Fruit fly (Drosophila melanogaster): ENCODE results near the gene Snmp1.
A peak's percentile ranks its signal among the peaks of the same experiment; 100 is the strongest.

Snmp1 gene

DNA sequence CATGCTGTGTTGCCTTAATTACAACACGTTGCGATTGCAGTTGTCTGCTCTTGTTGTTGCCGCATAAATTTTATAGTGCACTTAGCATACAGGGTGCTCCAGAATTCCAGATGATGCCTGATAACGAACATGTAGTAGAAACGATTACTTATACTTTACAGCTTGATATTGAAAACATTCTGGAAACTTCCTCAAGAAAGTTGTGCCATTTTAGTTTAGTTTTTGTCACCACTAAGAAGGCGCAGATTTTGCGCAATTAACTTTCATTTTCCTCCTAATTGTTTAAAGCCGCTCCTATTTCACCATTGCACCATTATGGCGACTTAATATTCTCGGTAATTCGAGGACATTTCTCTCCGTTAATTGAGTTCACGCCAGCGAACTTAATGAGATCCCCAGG is 24.3 kb upstream of the Snmp1 start:
- no peak for TF ChIP-seq CrebA (GFP tag; optimal IDR thresholded peaks at IDR 0.05; ENCODE audit: borderline replicate concordance)
- TF ChIP-seq Hr78 (GFP tag; optimal IDR thresholded peaks at IDR 0.05): no peak
- no peak for TF ChIP-seq Dif (GFP tag; optimal IDR thresholded peaks at IDR 0.05; ENCODE audit: partially characterized antibody)
- TF ChIP-seq Dfd (GFP tag; optimal IDR thresholded peaks at IDR 0.05): no peak
- TF ChIP-seq ey (GFP tag; optimal IDR thresholded peaks at IDR 0.05): no peak
- no peak for TF ChIP-seq Rel (GFP tag; optimal IDR thresholded peaks at IDR 0.05)
- no peak for TF ChIP-seq Rel (tag; optimal IDR thresholded peaks at IDR 0.05)
- TF ChIP-seq fru (GFP tag; optimal IDR thresholded peaks at IDR 0.05): no peak
- no peak for TF ChIP-seq usp (GFP tag; optimal IDR thresholded peaks at IDR 0.05)
- TF ChIP-seq sv (GFP tag; optimal IDR thresholded peaks at IDR 0.05): no peak

DNA sequence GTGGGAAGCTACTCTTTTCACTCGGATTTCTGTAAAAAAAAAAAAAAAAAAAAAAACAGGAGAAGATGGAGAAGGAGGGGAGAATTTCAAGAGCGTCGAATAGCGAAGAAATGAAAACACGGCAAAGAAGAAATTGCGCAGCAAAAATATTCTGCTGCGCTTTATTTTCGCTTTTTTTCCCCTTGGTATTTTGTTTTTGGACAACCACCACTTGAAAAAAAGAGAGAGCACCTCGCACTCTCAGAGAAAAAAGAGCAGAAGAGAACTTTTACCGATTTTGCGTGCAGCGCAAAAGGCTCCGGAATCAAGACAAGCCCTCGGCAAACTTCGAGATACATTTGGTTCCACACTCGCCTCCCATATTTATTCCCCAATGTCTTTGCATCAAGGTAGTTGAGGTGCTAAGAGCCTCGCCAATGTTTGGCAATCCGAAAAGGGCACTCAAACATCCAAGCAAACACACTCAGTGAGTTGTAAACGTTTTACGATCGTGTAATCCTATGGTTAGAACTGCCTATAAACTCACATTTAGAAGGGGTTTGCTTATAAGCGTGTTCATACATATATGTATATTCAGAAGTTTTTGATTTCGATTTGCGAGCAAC is 22.9 kb upstream of the Snmp1 start:
- TF ChIP-seq sv (GFP tag; optimal IDR thresholded peaks at IDR 0.05) (no peak), CG32264 (GFP tag; optimal IDR thresholded peaks at IDR 0.05) (no peak), dsf (GFP tag; optimal IDR thresholded peaks at IDR 0.05; ENCODE audit: borderline replicate concordance) (no peak), dl (GFP tag; optimal IDR thresholded peaks at IDR 0.05; ENCODE audit: insufficient read depth in 1 of 2, partially characterized antibody in 2 of 2) (peak in 1 of 2 experiments; percentile 55), Dif (GFP tag; optimal IDR thresholded peaks at IDR 0.05; ENCODE audit: partially characterized antibody) (peak; percentile 70), Jra (GFP tag; optimal IDR thresholded peaks at IDR 0.05) (no peak), jim (GFP tag; optimal IDR thresholded peaks at IDR 0.05) (peak; percentile 78), br (GFP tag; optimal IDR thresholded peaks at IDR 0.05) (no peak), rgr (GFP tag; optimal IDR thresholded peaks at IDR 0.05) (no peak), brk (GFP tag; optimal IDR thresholded peaks at IDR 0.05) (peak; percentile 68), pan (optimal IDR thresholded peaks at IDR 0.05) (no peak), dmrt93B (GFP tag; optimal IDR thresholded peaks at IDR 0.05) (no peak), psq (GFP tag; optimal IDR thresholded peaks at IDR 0.05) (peak; percentile 65), HLH106 (tag; optimal IDR thresholded peaks at IDR 0.05) (no peak), h (GFP tag; optimal IDR thresholded peaks at IDR 0.05) (peak; percentile 14), Sp1 (GFP tag; optimal IDR thresholded peaks at IDR 0.05) (peak; percentile 16), sage (GFP tag; optimal IDR thresholded peaks at IDR 0.05) (peak; percentile 16), Hr83 (GFP tag; optimal IDR thresholded peaks at IDR 0.05; ENCODE audit: poor library complexity, severe bottlenecking) (no peak), fru (GFP tag; optimal IDR thresholded peaks at IDR 0.05) (no peak), ey (GFP tag; optimal IDR thresholded peaks at IDR 0.05) (no peak), CrebA (GFP tag; optimal IDR thresholded peaks at IDR 0.05; ENCODE audit: borderline replicate concordance) (peak; percentile 45), foxo (GFP tag; optimal IDR thresholded peaks at IDR 0.05) (no peak), OdsH (GFP tag; optimal IDR thresholded peaks at IDR 0.05) (no peak), lola (GFP tag; optimal IDR thresholded peaks at IDR 0.05) (no peak), Hr78 (GFP tag; optimal IDR thresholded peaks at IDR 0.05) (no peak)

DNA sequence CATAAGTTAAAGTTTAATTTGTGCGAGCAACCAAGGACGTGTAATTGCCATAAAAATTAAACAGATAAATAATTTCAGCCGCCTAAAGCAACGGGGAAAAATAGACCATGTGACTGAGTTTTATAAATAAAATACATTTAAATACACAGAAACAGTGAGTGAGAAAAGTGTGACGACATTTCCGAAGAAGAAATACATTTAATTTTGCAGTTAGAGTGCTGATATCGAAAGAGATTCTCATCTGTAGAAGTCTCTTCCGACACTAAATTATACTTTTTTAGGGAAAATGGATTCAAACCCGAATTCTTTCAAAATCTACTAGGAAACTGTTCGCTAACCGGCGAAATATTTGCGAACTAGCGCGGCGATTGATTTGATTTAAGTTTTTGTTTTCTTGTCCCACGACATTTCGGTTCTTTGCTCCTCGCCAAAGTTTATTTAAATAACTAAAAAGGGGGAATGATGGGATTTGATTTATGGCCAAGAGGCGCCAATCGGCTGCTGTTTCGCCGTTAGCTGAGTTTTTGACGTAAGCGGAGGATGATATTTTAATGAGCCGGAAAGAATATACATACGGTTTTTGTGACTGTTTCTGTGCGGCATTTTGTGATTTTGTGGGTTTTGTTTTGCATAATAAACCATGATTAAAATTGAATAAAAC is 21.6 kb upstream of the Snmp1 start:
- TF ChIP-seq foxo (GFP tag; optimal IDR thresholded peaks at IDR 0.05) (no peak), Jra (GFP tag; optimal IDR thresholded peaks at IDR 0.05) (no peak), HLH106 (tag; optimal IDR thresholded peaks at IDR 0.05) (no peak), dmrt93B (GFP tag; optimal IDR thresholded peaks at IDR 0.05) (no peak), ey (GFP tag; optimal IDR thresholded peaks at IDR 0.05) (no peak)

DNA sequence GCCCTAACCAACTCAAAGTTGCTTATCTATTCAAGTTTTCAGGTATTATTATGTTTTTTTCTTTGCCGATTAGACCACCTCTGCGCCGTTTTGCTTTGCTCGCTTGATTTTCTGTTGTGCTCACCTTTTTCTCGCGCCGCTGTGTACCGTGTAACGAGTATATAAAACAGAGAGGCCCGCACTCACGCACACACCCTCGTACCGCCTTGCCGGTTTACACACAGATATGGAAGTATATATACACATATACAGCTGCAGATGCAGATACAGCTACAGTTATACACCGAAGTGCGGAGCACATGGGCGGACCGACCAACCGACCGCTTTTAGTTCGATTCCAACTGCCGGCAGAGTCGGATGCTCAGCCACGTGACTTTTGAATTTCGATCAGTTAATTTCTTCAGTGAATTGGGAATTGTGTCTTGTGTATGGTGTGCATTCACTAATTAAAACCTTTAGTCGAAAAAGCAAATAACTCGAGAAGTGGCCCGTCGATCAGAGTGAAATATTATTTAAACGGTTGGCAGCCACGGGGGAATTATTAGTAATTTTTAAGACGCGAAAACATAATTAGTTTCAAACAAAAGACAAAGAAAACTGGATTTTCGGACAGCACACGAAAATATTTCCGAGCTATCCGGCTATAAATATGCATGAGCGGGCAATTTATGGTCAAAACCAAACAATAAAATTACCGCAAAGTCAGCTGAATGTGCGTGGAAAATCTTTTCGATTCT is 20.7 kb upstream of the Snmp1 start:
- TF ChIP-seq h (GFP tag; optimal IDR thresholded peaks at IDR 0.05) (peak; percentile 55), Dfd (GFP tag; optimal IDR thresholded peaks at IDR 0.05) (no peak), Hr83 (GFP tag; optimal IDR thresholded peaks at IDR 0.05; ENCODE audit: poor library complexity, severe bottlenecking) (peak; percentile 88), CrebA (GFP tag; optimal IDR thresholded peaks at IDR 0.05; ENCODE audit: borderline replicate concordance) (peak; percentile 79), tai (GFP tag; optimal IDR thresholded peaks at IDR 0.05) (no peak), sv (GFP tag; optimal IDR thresholded peaks at IDR 0.05) (no peak), CG9705 (GFP tag; optimal IDR thresholded peaks at IDR 0.05) (no peak), sage (GFP tag; optimal IDR thresholded peaks at IDR 0.05) (peak; percentile 10), Dif (GFP tag; optimal IDR thresholded peaks at IDR 0.05; ENCODE audit: partially characterized antibody) (peak; percentile 40), ey (GFP tag; optimal IDR thresholded peaks at IDR 0.05) (no peak), jim (GFP tag; optimal IDR thresholded peaks at IDR 0.05) (peak; percentile 65), woc (GFP tag; optimal IDR thresholded peaks at IDR 0.05) (no peak), br (GFP tag; optimal IDR thresholded peaks at IDR 0.05) (peak; percentile 62), HLH106 (tag; optimal IDR thresholded peaks at IDR 0.05) (peak; percentile 1), pan (optimal IDR thresholded peaks at IDR 0.05) (no peak), Vsx2 (GFP tag; optimal IDR thresholded peaks at IDR 0.05; ENCODE audit: partially characterized antibody) (peak; percentile 61), brk (GFP tag; optimal IDR thresholded peaks at IDR 0.05) (no peak), Abd-B (GFP tag; optimal IDR thresholded peaks at IDR 0.05) (no peak), Mio (GFP tag; optimal IDR thresholded peaks at IDR 0.05) (no peak), fru (GFP tag; optimal IDR thresholded peaks at IDR 0.05) (peak; percentile 44), OdsH (GFP tag; optimal IDR thresholded peaks at IDR 0.05) (peak; percentile 24), Sp1 (GFP tag; optimal IDR thresholded peaks at IDR 0.05) (peak; percentile 62), Hnf4 (GFP tag; optimal IDR thresholded peaks at IDR 0.05) (peak; percentile 46), psq (GFP tag; optimal IDR thresholded peaks at IDR 0.05) (peak; percentile 58), rgr (GFP tag; optimal IDR thresholded peaks at IDR 0.05) (peak; percentile 67), Rel (GFP tag; optimal IDR thresholded peaks at IDR 0.05) (no peak), Rel (tag; optimal IDR thresholded peaks at IDR 0.05) (peak; percentile 52), foxo (GFP tag; optimal IDR thresholded peaks at IDR 0.05) (peak in 1 of 2 experiments; percentile 18), dsf (GFP tag; optimal IDR thresholded peaks at IDR 0.05; ENCODE audit: borderline replicate concordance) (no peak)
